Worm (Caenorhabditis elegans): ENCODE results near the gene bmy-1.

DNA sequence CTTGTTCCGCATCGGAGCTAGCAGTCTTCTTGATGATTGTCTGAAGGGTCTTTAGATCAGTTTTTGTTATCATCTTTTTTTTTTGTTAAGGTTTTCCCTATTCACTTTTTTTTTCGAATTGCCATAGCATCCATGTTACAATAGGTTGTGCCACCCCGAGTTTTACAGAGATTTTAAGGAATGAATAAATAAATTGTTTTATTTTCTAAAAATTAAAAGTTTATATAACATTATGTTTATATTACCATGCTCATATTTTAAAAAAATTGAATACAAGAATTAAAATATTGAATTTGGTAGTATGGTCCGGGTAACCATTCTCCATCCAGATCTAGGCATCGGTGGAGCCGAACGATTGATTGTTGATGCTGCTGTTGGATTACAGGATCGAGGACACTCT, 16.5 kb downstream of the bmy-1 start, which contains the start of gene algn-2:
- TF ChIP-seq ets-7 (tag; optimal IDR thresholded peaks at IDR 0.05): no peak
- no peak for TF ChIP-seq ama-1 (optimal IDR thresholded peaks at IDR 0.05)
- no peak for TF ChIP-seq tbx-11 (GFP tag; IDR thresholded peaks at IDR 0.05)
- no peak for TF ChIP-seq aly-1 (tag; optimal IDR thresholded peaks at IDR 0.05)
- TF ChIP-seq scrt-1 (GFP tag; IDR thresholded peaks at IDR 0.05): no peak
- TF ChIP-seq ceh-36 (tag; optimal IDR thresholded peaks at IDR 0.05): no peak
- no peak for TF ChIP-seq hmg-4 (GFP tag; optimal IDR thresholded peaks at IDR 0.05)
- no peak for TF ChIP-seq F13C5.2 (tag; optimal IDR thresholded peaks at IDR 0.05)
- TF ChIP-seq flt-1 (GFP tag; IDR thresholded peaks at IDR 0.05): no peak
- TF ChIP-seq B0310.2 (tag; optimal IDR thresholded peaks at IDR 0.05): no peak
- TF ChIP-seq tra-4 (tag; optimal IDR thresholded peaks at IDR 0.05): no peak
- TF ChIP-seq tbx-37 (GFP tag; conservative IDR thresholded peaks at IDR 0.05): no peak
